Worm (Caenorhabditis elegans) whole organism, L4 larva: Measurements from ENCODE around the gene daf-42.

ENCODE experiments used
- F44E2.7 ChIP-seq: fragments of 200-800 bp; sonication (Bioruptor generic); IDR thresholded peaks from 2 replicates; pipeline ENCODE4 v2.1.2; 2022; ENCODE audit warnings: missing genetic modification characterization, missing compliant biosample characterization
- R02D3.7 ChIP-seq: fragments of 150-350 bp; sonication (generic microtip); optimal IDR thresholded peaks from 3 replicates; lab custom pipeline; 2014; ENCODE audit warnings: missing biosample characterization, missing genetic modification characterization
- Y48G9A.11 ChIP-seq: fragments of 200-800 bp; sonication (Bioruptor generic); IDR thresholded peaks from 2 replicates; pipeline ENCODE4 v1.3.6; 2022; ENCODE audit warnings: missing genetic modification reagents, missing genetic modification characterization, missing compliant biosample characterization
- aha-1 ChIP-seq: fragments of 150-350 bp; peaks from one replicate; lab custom pipeline; 2014; ENCODE audit warnings: missing biosample characterization, missing genetic modification characterization
- ama-1 ChIP-seq: fragments of 150-350 bp; optimal IDR thresholded peaks from 2 replicates; lab custom pipeline; 2014; ENCODE audit warnings: inconsistent platforms, mixed read lengths
- arid-1 ChIP-seq: fragments of 200-800 bp; sonication (Bioruptor generic); conservative IDR thresholded peaks from 2 replicates; pipeline ENCODE4 v1.3.6; 2022; ENCODE audit warnings: missing genetic modification reagents, missing genetic modification characterization, missing compliant biosample characterization
- ceh-28 ChIP-seq: fragments of 150-350 bp; optimal IDR thresholded peaks from 2 replicates; lab custom pipeline; 2014; ENCODE audit warnings: missing biosample characterization, missing genetic modification reagents, missing genetic modification characterization
- ceh-32 ChIP-seq: sonication (generic microtip); optimal IDR thresholded peaks from 2 replicates; lab custom pipeline; 2016; ENCODE audit warnings: mild to moderate bottlenecking, missing genetic modification characterization, missing compliant biosample characterization; ENCODE audit not compliant: poor library complexity
- ceh-44 ChIP-seq: fragments of 200-800 bp; sonication (Bioruptor generic); IDR thresholded peaks from 2 replicates; pipeline ENCODE4 v1.3.6; 2022; ENCODE audit warnings: missing genetic modification reagents, missing genetic modification characterization, missing compliant biosample characterization
- duxl-1 ChIP-seq: sonication (generic microtip); optimal IDR thresholded peaks from 2 replicates; lab custom pipeline; 2016; ENCODE audit warnings: mild to moderate bottlenecking, missing genetic modification characterization, moderate library complexity, missing compliant biosample characterization; ENCODE audit not compliant: poor library complexity
- egl-27 ChIP-seq: sonication (generic microtip); optimal IDR thresholded peaks from 3 replicates; lab custom pipeline; 2017; ENCODE audit warnings: missing biosample characterization, missing genetic modification reagents, missing genetic modification characterization
- egl-43 ChIP-seq: fragments of 200-800 bp; sonication (Bioruptor generic); IDR thresholded peaks from 2 replicates; pipeline ENCODE4 v1.3.6; 2022; ENCODE audit warnings: missing genetic modification reagents, missing genetic modification characterization, missing compliant biosample characterization
- fos-1 ChIP-seq: fragments of 150-350 bp; optimal IDR thresholded peaks from 2 replicates; lab custom pipeline; 2014; ENCODE audit warnings: missing biosample characterization, missing genetic modification characterization
- hif-1 ChIP-seq, 2 experiments: sonication (generic microtip); optimal IDR thresholded peaks; 2 replicates each; lab custom pipeline; 2016 to 2017; ENCODE audit warnings: missing compliant biosample characterization in 2 of 2, missing genetic modification characterization in 2 of 2, missing genetic modification reagents in 2 of 2, missing genotype in 2 of 2, mild to moderate bottlenecking in 1 of 2
- hlh-11 ChIP-seq: fragments of 200-800 bp; sonication (Bioruptor generic); optimal IDR thresholded peaks from 2 replicates; lab custom pipeline; 2018; ENCODE audit warnings: mild to moderate bottlenecking, missing genetic modification characterization, missing compliant biosample characterization
- lim-7 ChIP-seq: fragments of 200-800 bp; sonication (Bioruptor generic); IDR thresholded peaks from 2 replicates; pipeline ENCODE4 v1.3.6; 2022; ENCODE audit warnings: missing genetic modification characterization, missing compliant biosample characterization
- lin-1 ChIP-seq: fragments of 200-800 bp; sonication (Bioruptor generic); IDR thresholded peaks from 2 replicates; pipeline ENCODE4 v1.3.6; 2022; ENCODE audit warnings: missing genetic modification reagents, missing genetic modification characterization, missing compliant biosample characterization
- lin-29 ChIP-seq: fragments of 200-800 bp; sonication (Bioruptor generic); IDR thresholded peaks from 2 replicates; pipeline ENCODE4 v1.3.6; 2022; ENCODE audit warnings: missing genetic modification reagents, missing genetic modification characterization, missing compliant biosample characterization
- mes-2 ChIP-seq: sonication (generic microtip); optimal IDR thresholded peaks from 2 replicates; lab custom pipeline; 2016; ENCODE audit warnings: missing genotype, mild to moderate bottlenecking, missing genetic modification characterization, missing compliant biosample characterization; ENCODE audit not compliant: poor library complexity, severe bottlenecking
- nhr-102 ChIP-seq: sonication (generic microtip); optimal IDR thresholded peaks from 2 replicates; lab custom pipeline; 2016; ENCODE audit warnings: mild to moderate bottlenecking, missing genetic modification characterization, moderate library complexity, missing compliant biosample characterization
- nhr-237 ChIP-seq: sonication (generic microtip); optimal IDR thresholded peaks from 2 replicates; lab custom pipeline; 2017; ENCODE audit warnings: missing biosample characterization, missing genetic modification characterization
- nhr-28 ChIP-seq: fragments of 150-350 bp; optimal IDR thresholded peaks from 2 replicates; lab custom pipeline; 2014; ENCODE audit warnings: missing biosample characterization, missing genetic modification characterization
- nhr-48 ChIP-seq: sonication (generic microtip); optimal IDR thresholded peaks from 2 replicates; lab custom pipeline; 2016; ENCODE audit warnings: mild to moderate bottlenecking, missing genetic modification characterization, missing compliant biosample characterization
- nhr-77 ChIP-seq: fragments of 150-350 bp; optimal IDR thresholded peaks from 2 replicates; lab custom pipeline; 2014; ENCODE audit warnings: missing biosample characterization, missing genetic modification characterization
- saeg-2 ChIP-seq: fragments of 200-800 bp; sonication (Bioruptor generic); IDR thresholded peaks from 2 replicates; pipeline ENCODE4 v1.3.6; 2022; ENCODE audit warnings: missing genetic modification reagents, missing genetic modification characterization, missing compliant biosample characterization
- set-16 ChIP-seq: fragments of 200-800 bp; sonication (Bioruptor generic); IDR thresholded peaks from 2 replicates; pipeline ENCODE4 v1.3.6; 2022; ENCODE audit warnings: missing genetic modification reagents, missing genetic modification characterization, missing compliant biosample characterization
- skn-1 ChIP-seq: fragments of 150-350 bp; optimal IDR thresholded peaks from 2 replicates; lab custom pipeline; 2014; ENCODE audit warnings: missing biosample characterization, missing genetic modification characterization
- snpc-1.2 ChIP-seq: fragments of 200-800 bp; sonication (Bioruptor generic); IDR thresholded peaks from 2 replicates; pipeline ENCODE4 v1.3.6; 2022; ENCODE audit warnings: missing genetic modification reagents, missing genetic modification characterization, missing compliant biosample characterization
- snpc-4 ChIP-seq: fragments of 150-350 bp; optimal IDR thresholded peaks from 2 replicates; lab custom pipeline; 2014; ENCODE audit warnings: missing biosample characterization, missing genetic modification characterization
- tag-97 ChIP-seq: fragments of 200-800 bp; sonication (Bioruptor generic); IDR thresholded peaks from 2 replicates; pipeline ENCODE4 v1.3.6; 2022; ENCODE audit warnings: missing genetic modification characterization, missing compliant biosample characterization
- unc-62 ChIP-seq, 3 experiments: fragments of 150-350 bp in 1 of 3; sonication (generic microtip); optimal IDR thresholded peaks in 2 of 3; peaks in 1 of 3; 1 replicate in 1 of 3; 2 replicates in 2 of 3; lab custom pipeline; 2014 to 2017; ENCODE audit warnings: missing biosample characterization in 3 of 3, missing genetic modification characterization in 3 of 3, missing genetic modification reagents in 3 of 3, missing genotype in 1 of 3
- zip-2 ChIP-seq: fragments of 150-350 bp; optimal IDR thresholded peaks from 2 replicates; lab custom pipeline; 2014; ENCODE audit warnings: missing biosample characterization, missing genetic modification characterization

Gene daf-42

DNA sequence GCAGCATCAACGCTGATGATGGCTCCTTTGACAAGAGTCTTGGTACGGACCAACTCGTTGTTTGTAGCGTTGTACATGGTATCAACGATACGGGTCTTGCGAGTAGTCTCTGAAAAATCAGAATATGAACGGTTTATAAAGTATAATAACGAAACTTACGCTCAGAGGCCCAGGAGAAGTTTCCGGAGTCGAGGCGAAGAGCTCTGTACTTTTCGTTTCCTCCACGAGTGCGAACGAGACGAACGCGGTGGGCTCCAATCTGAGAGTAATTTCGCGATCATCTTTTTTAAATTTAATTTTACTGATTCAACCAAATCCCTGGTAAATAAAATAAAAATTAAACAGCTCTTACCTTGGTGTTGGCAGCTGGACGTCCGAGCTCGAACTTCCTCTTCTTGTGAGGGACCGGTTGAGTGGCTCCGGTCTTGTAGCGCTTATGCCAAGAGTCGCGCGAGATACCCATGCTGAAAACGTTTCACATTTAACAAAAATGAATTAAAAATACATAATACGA is 33.2 kb downstream of the daf-42 start, which contains the start of gene rps-8:
Gene rps-8 (minus strand): TSS at position 464 of the 514 bp plus-strand sequence.
- 0 out of 2 replicates have a peak, but pooled peaks have one; percentile 23 for TF ChIP-seq F44E2.7 (GFP tag; lab: Robert Waterston, UW)
- TF ChIP-seq ceh-44 (GFP tag; lab: Robert Waterston, UW) = no peak
- TF ChIP-seq aha-1 (tag; lab: Kevin White, UChicago) = peak; percentile 90
- 0 out of 2 replicates have a peak, but pooled peaks have one; percentile 3 for TF ChIP-seq arid-1 (GFP tag; lab: Robert Waterston, UW)
- TF ChIP-seq hif-1 (tag; optimal IDR thresholded peaks at IDR 0.05; lab: Kevin White, UChicago) = no peak
- TF ChIP-seq, all 104 proteins: peak for 3

DNA sequence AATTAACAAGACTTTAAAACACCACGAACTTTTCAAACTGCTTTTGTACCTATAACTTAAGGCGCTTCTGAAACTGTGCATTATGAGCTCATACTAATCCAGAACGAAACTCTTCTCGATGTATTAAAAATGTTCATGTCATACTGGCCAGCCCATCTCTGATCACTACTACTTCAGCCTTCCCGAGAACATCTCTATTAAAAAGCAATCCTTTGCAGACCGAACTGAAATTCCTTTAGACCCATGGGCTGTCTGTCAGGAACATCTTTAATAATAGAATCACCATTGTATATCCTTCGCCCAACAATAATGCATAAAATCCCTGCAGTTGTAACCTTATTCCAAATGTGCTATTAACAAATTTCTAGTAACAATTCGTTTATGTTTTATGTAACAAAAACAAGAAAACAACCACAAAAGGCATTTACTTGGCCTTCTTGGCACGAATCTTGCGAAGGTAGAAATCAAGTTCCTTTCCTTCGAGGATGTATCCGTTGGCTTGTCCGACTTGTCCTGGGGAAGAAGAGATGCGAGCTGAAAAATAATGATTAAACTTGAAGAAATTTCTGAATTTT is 33.9 kb downstream of the daf-42 start:
- peak; percentile 73 for TF ChIP-seq snpc-1.2
- TF ChIP-seq lim-7 (GFP tag; lab: Robert Waterston, UW) = no peak
- no peak for TF ChIP-seq duxl-1 (tag; lab: Kevin White, UChicago)
- TF ChIP-seq nhr-48 (tag; lab: Kevin White, UChicago) = no peak
- TF ChIP-seq aha-1 (tag; lab: Kevin White, UChicago) = peak; percentile 74
- 0 out of 2 replicates have a peak, but pooled peaks have one; percentile 16 for TF ChIP-seq Y48G9A.11
- peak in 1 of 2 experiments; percentile 52 for TF ChIP-seq unc-62 (GFP tag; optimal IDR thresholded peaks at IDR 0.05 in 1 of 2; lab: Kevin White, UChicago)
- no peak for TF ChIP-seq unc-62 (tag; optimal IDR thresholded peaks at IDR 0.05; lab: Kevin White, UChicago)
- TF ChIP-seq R02D3.7 (tag; lab: Kevin White, UChicago) = no peak
- TF ChIP-seq lin-29 (GFP tag; lab: Robert Waterston, UW) = no peak

DNA sequence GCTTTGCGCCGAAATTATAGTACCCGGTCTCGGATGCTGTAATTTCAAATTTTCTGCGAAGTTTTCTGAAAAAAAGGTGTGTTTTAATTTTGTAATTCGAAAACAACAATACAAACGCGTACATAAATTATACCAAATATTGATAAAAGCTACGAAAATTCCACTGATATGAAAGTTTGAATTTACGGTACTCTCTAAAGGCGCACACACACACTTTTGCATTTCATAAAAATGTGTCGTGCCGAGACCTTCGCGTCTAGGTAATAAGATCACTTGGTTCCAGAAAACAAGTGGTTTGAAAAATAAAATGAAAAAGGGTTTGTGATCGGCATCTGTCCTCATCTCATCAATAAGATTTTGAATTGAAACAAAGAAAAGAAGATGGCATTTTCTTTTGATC is 35.8 kb downstream of the daf-42 start:
- peak; percentile 97 for TF ChIP-seq aha-1 (tag; lab: Kevin White, UChicago)
- no peak for TF ChIP-seq egl-43 (GFP tag; lab: Robert Waterston, UW)
- TF ChIP-seq unc-62 (GFP tag; optimal IDR thresholded peaks at IDR 0.05 in 1 of 2; lab: Kevin White, UChicago) = peak in 1 of 2 experiments; percentile 50
- TF ChIP-seq unc-62 (tag; optimal IDR thresholded peaks at IDR 0.05; lab: Kevin White, UChicago) = no peak

DNA sequence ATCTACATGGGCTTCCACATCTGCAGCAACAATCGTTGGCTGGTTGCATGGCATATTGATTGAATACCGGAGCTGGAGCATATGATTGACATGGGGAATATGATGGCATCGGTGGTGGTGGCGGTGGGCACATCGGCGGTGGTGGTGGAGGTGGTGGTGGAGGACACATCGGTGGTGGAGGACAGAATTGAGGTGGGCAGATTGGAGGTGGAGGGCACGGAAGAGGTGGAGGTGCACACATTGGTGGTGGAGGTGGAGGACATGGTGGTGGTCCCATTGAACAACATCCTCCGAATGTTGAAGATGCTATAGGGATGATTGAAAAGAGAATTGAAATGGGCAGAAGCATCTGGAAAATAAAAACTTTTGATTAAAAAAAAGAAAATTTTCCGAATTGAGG is 36.2 kb downstream of the daf-42 start, which contains the start of gene grl-4:
Gene grl-4 (minus strand): TSS at position 351 of the 400 bp plus-strand sequence.
- TF ChIP-seq egl-43 (GFP tag; lab: Robert Waterston, UW) (peak; percentile 55; the same call in 1 of the 2 replicates), set-16 (GFP tag; lab: Robert Waterston, UW) (peak; percentile 81; the same call in 1 of the 2 replicates), snpc-4 (tag; lab: Kevin White, UChicago) (no peak), saeg-2 (0 out of 2 replicates have a peak, but pooled peaks have one; percentile 35)

DNA sequence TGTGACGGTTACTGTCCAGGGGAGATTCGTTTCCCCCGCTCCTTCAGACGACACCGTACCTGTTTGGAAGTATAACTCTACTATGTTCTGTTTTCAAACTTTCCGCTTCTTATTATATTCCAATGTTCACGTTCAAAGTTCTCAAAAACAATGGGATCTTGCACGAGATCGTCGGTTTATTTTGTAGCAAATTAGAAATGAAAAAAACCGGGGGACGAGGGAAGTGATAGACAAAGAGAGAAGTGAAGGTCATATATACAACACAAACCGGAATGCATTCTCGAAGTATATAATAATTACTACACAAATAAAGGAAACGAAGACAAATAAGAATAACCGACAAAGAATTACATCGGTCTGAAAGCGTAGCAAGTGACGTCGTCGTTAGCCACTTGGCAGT is 37.0 kb downstream of the daf-42 start:
- TF ChIP-seq nhr-28 (tag; lab: Kevin White, UChicago) = peak; percentile 12
- no peak for TF ChIP-seq hlh-11 (tag; lab: Kevin White, UChicago)
- no peak for TF ChIP-seq skn-1
- no peak for TF ChIP-seq lin-1 (GFP tag; lab: Robert Waterston, UW)
- no peak for TF ChIP-seq ceh-28 (tag; lab: Kevin White, UChicago)
- TF ChIP-seq ceh-32 (tag; lab: Kevin White, UChicago) = no peak
- TF ChIP-seq mes-2 (tag; lab: Kevin White, UChicago) = no peak
- TF ChIP-seq tag-97 (GFP tag; lab: Robert Waterston, UW) = no peak
- TF ChIP-seq nhr-102 (tag; lab: Kevin White, UChicago) = no peak
- no peak for TF ChIP-seq egl-27 (tag; lab: Kevin White, UChicago)
- TF ChIP-seq nhr-237 = no peak
- TF ChIP-seq zip-2 (tag; lab: Kevin White, UChicago) = no peak
- no peak for TF ChIP-seq fos-1 (tag; lab: Kevin White, UChicago)
- no peak for TF ChIP-seq nhr-77 (tag; lab: Kevin White, UChicago)
- TF ChIP-seq ama-1 = peak; percentile 30
- TF ChIP-seq, all 104 proteins: peak for 2
